Worm (Caenorhabditis elegans) whole organism, young adult: ENCODE results near the gene Y102A5C.4.

ENCODE experiments used
- F57C9.4 ChIP-seq: sonication (generic microtip); optimal IDR thresholded peaks from 2 replicates; lab custom pipeline; 2017; ENCODE audit warnings: mild to moderate bottlenecking, missing genetic modification characterization, missing compliant biosample characterization
- ama-1 ChIP-seq, 3 experiments: fragments of 150-350 bp in 1 of 3; sonication (generic microtip) in 2 of 3; optimal IDR thresholded peaks; 2 replicates each; lab custom pipeline; 2014 to 2018; ENCODE audit warnings: missing biosample characterization in 2 of 3, missing genetic modification characterization in 2 of 3, missing genetic modification reagents in 2 of 3
- gei-17 ChIP-seq: fragments of 200-800 bp; sonication (Bioruptor generic); optimal IDR thresholded peaks from 2 replicates; lab custom pipeline; 2018; ENCODE audit warnings: mild to moderate bottlenecking, missing genetic modification characterization, missing compliant biosample characterization
- hmg-20 ChIP-seq: fragments of 200-800 bp; sonication (Bioruptor generic); IDR thresholded peaks from 2 replicates; pipeline ENCODE4 v1.3.6; 2022; ENCODE audit warnings: missing genetic modification reagents, missing genetic modification characterization, missing compliant biosample characterization
- lsl-1 ChIP-seq: fragments of 200-800 bp; sonication (Bioruptor generic); optimal IDR thresholded peaks from 2 replicates; lab custom pipeline; 2018; ENCODE audit warnings: mild to moderate bottlenecking, missing genetic modification characterization, moderate library complexity, missing compliant biosample characterization
- unc-62 ChIP-seq: fragments of 150-350 bp; optimal IDR thresholded peaks from 2 replicates; lab custom pipeline; 2014; ENCODE audit warnings: missing biosample characterization, missing genetic modification reagents, missing genetic modification characterization
- ztf-26 ChIP-seq: sonication (generic microtip); optimal IDR thresholded peaks from 2 replicates; lab custom pipeline; 2017; ENCODE audit warnings: missing genetic modification characterization, missing compliant biosample characterization
- ztf-3 ChIP-seq: fragments of 200-800 bp; sonication (Bioruptor generic); optimal IDR thresholded peaks from 2 replicates; lab custom pipeline; 2018; ENCODE audit warnings: mild to moderate bottlenecking, missing genetic modification characterization, missing compliant biosample characterization

- TF ChIP-seq ztf-26 (no peak), gei-17 (no peak), ztf-3 (GFP tag; lab: Kevin White, UChicago) (no peak), hmg-20 (GFP tag; lab: Robert Waterston, UW) (no peak), F57C9.4 (no peak), ama-1 (optimal IDR thresholded peaks at IDR 0.05; lab: Kevin White, UChicago) (no peak), ama-1 (GFP tag; optimal IDR thresholded peaks at IDR 0.05; lab: Kevin White, UChicago) (no peak), unc-62 (GFP tag; lab: Kevin White, UChicago) (no peak), lsl-1 (GFP tag; lab: Kevin White, UChicago) (no peak)
These were observed 10.1 kb upstream of the Y102A5C.4 start, which contains the start of gene nhr-116 for ce11 chrV:16911934-16912333.
